Fruit fly (Drosophila melanogaster): Measurements from ENCODE around the gene IntS11.

IntS11 gene

dm6 chr3R:29748591-29749303 is 3.6 kb downstream of the IntS11 start, which contains the start of the genes ATPsyngamma and yata (continued):
- TF ChIP-seq fu2 (GFP tag; optimal IDR thresholded peaks at IDR 0.05) (no peak), CG30403 (GFP tag; optimal IDR thresholded peaks at IDR 0.05) (peak; percentile 9), HHEX (GFP tag; optimal IDR thresholded peaks at IDR 0.05) (peak; percentile 33), mld (GFP tag; IDR thresholded peaks at IDR 0.05; ENCODE audit: partially characterized antibody) (0 out of 3 replicates have a peak, but pooled peaks have one; percentile 36), lmd (GFP tag; IDR thresholded peaks at IDR 0.05) (peak; percentile 39; the same call in 1 of the 2 replicates), CG2120 (GFP tag; optimal IDR thresholded peaks at IDR 0.05) (peak; percentile 21), mirr (GFP tag; optimal IDR thresholded peaks at IDR 0.05) (no peak), unc-4 (GFP tag; IDR thresholded peaks at IDR 0.05; ENCODE audit: partially characterized antibody) (peak; percentile 75; the same call in 1 of the 2 replicates), CG5245 (GFP tag; optimal IDR thresholded peaks at IDR 0.05) (no peak), CG13624 (GFP tag; optimal IDR thresholded peaks at IDR 0.05) (peak; percentile 19), Trl (optimal IDR thresholded peaks at IDR 0.05) (no peak), Trl (GFP tag; optimal IDR thresholded peaks at IDR 0.05) (no peak), CG13296 (GFP tag; optimal IDR thresholded peaks at IDR 0.05) (no peak), CG15479 (GFP tag; optimal IDR thresholded peaks at IDR 0.05) (peak; percentile 11), row (GFP tag; IDR thresholded peaks at IDR 0.05) (peak; percentile 86), jing (GFP tag; optimal IDR thresholded peaks at IDR 0.05) (no peak), CTCF (GFP tag; optimal IDR thresholded peaks at IDR 0.05) (peak; percentile 9), Dek (tag; optimal IDR thresholded peaks at IDR 0.05) (peak; percentile 41), CG12071 (GFP tag; optimal IDR thresholded peaks at IDR 0.05) (no peak), gfzf (GFP tag; optimal IDR thresholded peaks at IDR 0.05) (peak; percentile 7), CG7963 (GFP tag; IDR thresholded peaks at IDR 0.05; ENCODE audit: partially characterized antibody) (peak; percentile 49; the same call in 2 of the 3 replicates), Mad (GFP tag; optimal IDR thresholded peaks at IDR 0.05) (no peak), CG14441 (GFP tag; IDR thresholded peaks at IDR 0.05) (no peak), Fer3 (tag; optimal IDR thresholded peaks at IDR 0.05) (peak; percentile 9), Rfx (GFP tag; IDR thresholded peaks at IDR 0.05) (peak; percentile 48), stc (GFP tag; IDR thresholded peaks at IDR 0.05) (no peak), da (GFP tag; optimal IDR thresholded peaks at IDR 0.05) (no peak), prd (optimal IDR thresholded peaks at IDR 0.05) (no peak), prd (GFP tag; IDR thresholded peaks at IDR 0.05) (peak; percentile 50; the same call in 2 of the 3 replicates), CG7556 (GFP tag; optimal IDR thresholded peaks at IDR 0.05) (no peak), CG8281 (tag; optimal IDR thresholded peaks at IDR 0.05) (no peak), CG14965 (GFP tag; optimal IDR thresholded peaks at IDR 0.05; ENCODE audit: borderline replicate concordance) (no peak), CG34224 (GFP tag; IDR thresholded peaks at IDR 0.05; ENCODE audit: partially characterized antibody) (peak; percentile 43), ranshi (GFP tag; IDR thresholded peaks at IDR 0.05) (no peak), hkb (optimal IDR thresholded peaks at IDR 0.05) (no peak), hkb (GFP tag; IDR thresholded peaks at IDR 0.05) (no peak), slbo (GFP tag; IDR thresholded peaks at IDR 0.05) (peak; percentile 64), CG15269 (tag; optimal IDR thresholded peaks at IDR 0.05) (no peak), sob (GFP tag; IDR thresholded peaks at IDR 0.05) (no peak), Myb (GFP tag; optimal IDR thresholded peaks at IDR 0.05) (no peak), tio (GFP tag; optimal IDR thresholded peaks at IDR 0.05) (no peak), CG15696 (tag; optimal IDR thresholded peaks at IDR 0.05) (peak; percentile 37), D (optimal IDR thresholded peaks at IDR 0.05) (no peak), D (GFP tag; optimal IDR thresholded peaks at IDR 0.05) (no peak), Hmx (GFP tag; optimal IDR thresholded peaks at IDR 0.05) (no peak), CG12659 (GFP tag; optimal IDR thresholded peaks at IDR 0.05) (peak; percentile 83), Oli (tag; optimal IDR thresholded peaks at IDR 0.05) (peak; percentile 19), Xbp1 (GFP tag; optimal IDR thresholded peaks at IDR 0.05) (peak; percentile 14), tap (tag; optimal IDR thresholded peaks at IDR 0.05) (no peak), scrt (GFP tag; optimal IDR thresholded peaks at IDR 0.05) (no peak), CG1647 (GFP tag; optimal IDR thresholded peaks at IDR 0.05) (no peak)

Measured in whole organism, embryonic.